Fruit fly (Drosophila melanogaster) whole organism, embryonic: ENCODE results near the gene His3.3B.

ENCODE experiments used
- CG10147 ChIP-seq: fragments of 200-800 bp; sonication (Bioruptor generic); optimal IDR thresholded peaks from 2 replicates; lab custom pipeline; 2019; ENCODE audit warnings: missing biosample characterization, mild to moderate bottlenecking, missing genetic modification characterization, moderate library complexity
- CG10462 ChIP-seq: fragments of 200-800 bp; sonication (Bioruptor generic); optimal IDR thresholded peaks from 2 replicates; lab custom pipeline; 2016; ENCODE audit warnings: missing biosample characterization, missing genetic modification characterization
- CG11456 ChIP-seq: fragments of 200-800 bp; sonication (Bioruptor generic); IDR thresholded peaks from 3 replicates; pipeline ENCODE4 v1.3.6; 2022; ENCODE audit warnings: missing biosample characterization, missing genetic modification characterization
- CG12155 ChIP-seq: fragments of 200-800 bp; sonication (Bioruptor generic); optimal IDR thresholded peaks from 3 replicates; lab custom pipeline; 2016; ENCODE audit warnings: missing biosample characterization, missing genetic modification characterization
- CG17568 ChIP-seq: fragments of 200-800 bp; sonication (Bioruptor generic); optimal IDR thresholded peaks from 2 replicates; lab custom pipeline; 2018; ENCODE audit warnings: missing biosample characterization, mild to moderate bottlenecking, missing genetic modification characterization, moderate library complexity
- CG17612 ChIP-seq: fragments of 200-800 bp; sonication (Bioruptor generic); IDR thresholded peaks from 2 replicates; pipeline ENCODE4 v1.3.6; 2022; ENCODE audit warnings: missing biosample characterization, missing genetic modification characterization
- CG17802 ChIP-seq: fragments of 200-800 bp; sonication (Bioruptor generic); optimal IDR thresholded peaks from 2 replicates; lab custom pipeline; 2018; ENCODE audit warnings: missing biosample characterization, mild to moderate bottlenecking, missing genetic modification characterization, moderate library complexity
- CG18599 ChIP-seq: fragments of 200-800 bp; sonication (Bioruptor generic); optimal IDR thresholded peaks from 3 replicates; lab custom pipeline; 2017; ENCODE audit warnings: missing biosample characterization, missing genetic modification characterization, mild to moderate bottlenecking, moderate library complexity, missing genetic modification reagents
- CG2202 ChIP-seq: fragments of 200-800 bp; sonication (Bioruptor generic); optimal IDR thresholded peaks from 2 replicates; lab custom pipeline; 2018; ENCODE audit warnings: missing biosample characterization, mild to moderate bottlenecking, missing genetic modification characterization
- CG31365 ChIP-seq: fragments of 200-800 bp; sonication (Bioruptor generic); optimal IDR thresholded peaks from 2 replicates; lab custom pipeline; 2018; ENCODE audit warnings: missing biosample characterization, mild to moderate bottlenecking, missing genetic modification characterization
- CG4360 ChIP-seq: fragments of 200-800 bp; sonication (Bioruptor generic); IDR thresholded peaks from 2 replicates; pipeline ENCODE4 v1.3.6; 2022; ENCODE audit warnings: missing biosample characterization, missing genetic modification characterization
- CG6654 ChIP-seq: fragments of 200-800 bp; sonication (Bioruptor generic); optimal IDR thresholded peaks from 2 replicates; lab custom pipeline; 2017; ENCODE audit warnings: missing biosample characterization, mild to moderate bottlenecking, missing genetic modification characterization
- CG6813 ChIP-seq: fragments of 200-800 bp; sonication (Bioruptor generic); optimal IDR thresholded peaks from 2 replicates; lab custom pipeline; 2017; ENCODE audit warnings: missing biosample characterization, missing genetic modification characterization, mild to moderate bottlenecking, moderate library complexity, missing genetic modification reagents
- CG8089 ChIP-seq: fragments of 200-800 bp; sonication (Bioruptor generic); optimal IDR thresholded peaks from 3 replicates; lab custom pipeline; 2016; ENCODE audit warnings: missing biosample characterization, missing genetic modification characterization
- CG9797 ChIP-seq: fragments of 200-800 bp; sonication (Bioruptor generic); optimal IDR thresholded peaks from 3 replicates; lab custom pipeline; 2018; ENCODE audit warnings: missing biosample characterization, mild to moderate bottlenecking, missing genetic modification characterization
- Dip2 ChIP-seq: fragments of 200-800 bp; sonication (Bioruptor generic); IDR thresholded peaks from 2 replicates; pipeline ENCODE4 v1.3.6; 2022; ENCODE audit warnings: missing biosample characterization, missing genetic modification characterization
- E2f1 ChIP-seq: fragments of 200-800 bp; sonication (Bioruptor generic); IDR thresholded peaks from 2 replicates; pipeline ENCODE4 v1.3.6; 2022; ENCODE audit warnings: missing biosample characterization, missing genetic modification characterization
- ERR ChIP-seq: fragments of 200-800 bp; sonication (Bioruptor generic); optimal IDR thresholded peaks from 2 replicates; lab custom pipeline; 2016; ENCODE audit warnings: missing biosample characterization, missing genetic modification characterization
- Eip74EF ChIP-seq, 2 experiments: fragments of 200-800 bp in 1 of 2; fragments of >200 bp in 1 of 2; sonication (Bioruptor generic) in 1 of 2; optimal IDR thresholded peaks; 2 replicates each; lab custom pipeline; 2017 to 2019; ENCODE audit warnings: missing biosample characterization in 2 of 2, missing genetic modification characterization in 2 of 2, mild to moderate bottlenecking in 1 of 2, moderate library complexity in 1 of 2
- Elba2 ChIP-seq: fragments of 200-800 bp; sonication (Bioruptor generic); optimal IDR thresholded peaks from 3 replicates; lab custom pipeline; 2016; ENCODE audit warnings: missing biosample characterization, missing genetic modification characterization
- Ets97D ChIP-seq: fragments of 200-800 bp; sonication (Bioruptor generic); optimal IDR thresholded peaks from 3 replicates; lab custom pipeline; 2016; ENCODE audit warnings: missing biosample characterization, missing genetic modification characterization
- HLH3B ChIP-seq: fragments of 200-800 bp; sonication (Bioruptor generic); IDR thresholded peaks from 2 replicates; pipeline ENCODE4 v1.3.6; 2022; ENCODE audit warnings: missing biosample characterization, missing genetic modification characterization
- HLH4C ChIP-seq: fragments of 200-800 bp; sonication (Bioruptor generic); IDR thresholded peaks from 3 replicates; pipeline ENCODE4 v1.3.6; 2022; ENCODE audit warnings: missing biosample characterization, missing genetic modification characterization; ENCODE audit not compliant: partially characterized antibody
- Hr3 ChIP-seq: fragments of 200-800 bp; sonication (Bioruptor generic); optimal IDR thresholded peaks from 3 replicates; lab custom pipeline; 2016; ENCODE audit warnings: missing biosample characterization, missing genetic modification characterization
- Hr51 ChIP-seq, 2 experiments: fragments of 200-800 bp; sonication (Bioruptor generic); optimal IDR thresholded peaks; 2 replicates in 1 of 2; 3 replicates in 1 of 2; lab custom pipeline; 2016 to 2018; ENCODE audit warnings: missing biosample characterization in 2 of 2, missing genetic modification characterization in 2 of 2, mild to moderate bottlenecking in 1 of 2, moderate library complexity in 1 of 2
- Hsf ChIP-seq: fragments of 200-800 bp; sonication (Bioruptor generic); optimal IDR thresholded peaks from 3 replicates; lab custom pipeline; 2016; ENCODE audit warnings: missing biosample characterization, missing genetic modification characterization
- Mad ChIP-seq: fragments of 200-800 bp; sonication (Bioruptor generic); optimal IDR thresholded peaks from 2 replicates; lab custom pipeline; 2016; ENCODE audit warnings: missing biosample characterization, missing genetic modification characterization
- NC2α ChIP-seq: fragments of 200-800 bp; sonication (Bioruptor generic); optimal IDR thresholded peaks from 2 replicates; lab custom pipeline; 2016; ENCODE audit warnings: missing biosample characterization, missing genetic modification characterization
- Nf-YA ChIP-seq: fragments of 200-800 bp; sonication (Bioruptor generic); IDR thresholded peaks from 2 replicates; pipeline ENCODE4 v1.3.6; 2022; ENCODE audit warnings: missing biosample characterization, missing genetic modification characterization
- PHDP ChIP-seq: fragments of 200-800 bp; sonication (Bioruptor generic); optimal IDR thresholded peaks from 3 replicates; lab custom pipeline; 2018; ENCODE audit warnings: missing biosample characterization, mild to moderate bottlenecking, missing genetic modification characterization, moderate library complexity
- Ravus ChIP-seq: fragments of 200-800 bp; sonication (Bioruptor generic); IDR thresholded peaks from 2 replicates; pipeline ENCODE4 v1.3.6; 2022; ENCODE audit warnings: missing biosample characterization, missing genetic modification characterization
- ab ChIP-seq: fragments of 200-800 bp; sonication (Bioruptor generic); optimal IDR thresholded peaks from 2 replicates; lab custom pipeline; 2016; ENCODE audit warnings: missing biosample characterization, missing genetic modification characterization
- chinmo ChIP-seq: fragments of 200-800 bp; sonication (Bioruptor generic); IDR thresholded peaks from 4 replicates; pipeline ENCODE4 v1.3.6; 2022; ENCODE audit warnings: missing biosample characterization, missing genetic modification characterization; ENCODE audit not compliant: partially characterized antibody
- corto ChIP-seq: fragments of 200-800 bp; sonication (Bioruptor generic); optimal IDR thresholded peaks from 2 replicates; lab custom pipeline; 2016; ENCODE audit warnings: missing biosample characterization, mild to moderate bottlenecking, missing genetic modification characterization, moderate library complexity
- dm ChIP-seq: fragments of 200-800 bp; sonication (Bioruptor generic); optimal IDR thresholded peaks from 3 replicates; lab custom pipeline; 2016; ENCODE audit warnings: missing biosample characterization, missing genetic modification characterization
- dmrt11E ChIP-seq: fragments of 200-800 bp; sonication (Bioruptor generic); optimal IDR thresholded peaks from 3 replicates; lab custom pipeline; 2018; ENCODE audit warnings: missing biosample characterization, mild to moderate bottlenecking, missing genetic modification characterization, moderate library complexity
- eve ChIP-seq, 2 experiments: fragments of >200 bp; optimal IDR thresholded peaks; 2 replicates each; lab custom pipeline; 2017; ENCODE audit warnings: missing biosample characterization in 2 of 2, missing genetic modification characterization in 2 of 2
- gce ChIP-seq: fragments of 200-800 bp; sonication (Bioruptor generic); IDR thresholded peaks from 3 replicates; pipeline ENCODE4 v1.3.6; 2022; ENCODE audit warnings: missing biosample characterization, missing genetic modification characterization
- gfzf ChIP-seq: fragments of 200-800 bp; sonication (Bioruptor generic); optimal IDR thresholded peaks from 2 replicates; lab custom pipeline; 2016; ENCODE audit warnings: missing biosample characterization, mild to moderate bottlenecking, missing genetic modification characterization, moderate library complexity
- gsb-n ChIP-seq: fragments of 200-800 bp; sonication (Bioruptor generic); optimal IDR thresholded peaks from 3 replicates; lab custom pipeline; 2018; ENCODE audit warnings: missing biosample characterization, mild to moderate bottlenecking, missing genetic modification characterization
- kah ChIP-seq: fragments of 200-800 bp; sonication (Bioruptor generic); optimal IDR thresholded peaks from 2 replicates; lab custom pipeline; 2018; ENCODE audit warnings: missing biosample characterization, mild to moderate bottlenecking, missing genetic modification characterization
- kni ChIP-seq: fragments of 200-800 bp; sonication (Bioruptor generic); optimal IDR thresholded peaks from 3 replicates; lab custom pipeline; 2017; ENCODE audit warnings: mild to moderate bottlenecking, missing biosample characterization, missing genetic modification reagents, missing genetic modification characterization
- org-1 ChIP-seq: fragments of 200-800 bp; sonication (Bioruptor generic); optimal IDR thresholded peaks from 2 replicates; lab custom pipeline; 2017; ENCODE audit warnings: missing biosample characterization, missing genetic modification characterization
- p53 ChIP-seq: fragments of 200-800 bp; sonication (Bioruptor generic); optimal IDR thresholded peaks from 2 replicates; lab custom pipeline; 2016; ENCODE audit warnings: missing biosample characterization, missing genetic modification characterization
- toy ChIP-seq: fragments of 200-800 bp; sonication (Bioruptor generic); IDR thresholded peaks from 2 replicates; pipeline ENCODE4 v1.3.6; 2022; ENCODE audit warnings: missing biosample characterization, missing genetic modification characterization
- trem ChIP-seq: fragments of 200-800 bp; optimal IDR thresholded peaks from 3 replicates; lab custom pipeline; 2019; ENCODE audit warnings: missing biosample characterization, mild to moderate bottlenecking, missing genetic modification characterization, moderate library complexity
- vnd ChIP-seq: fragments of 200-800 bp; sonication (Bioruptor generic); IDR thresholded peaks from 3 replicates; pipeline ENCODE4 v1.3.6; 2022; ENCODE audit warnings: missing biosample characterization, missing genetic modification characterization; ENCODE audit not compliant: partially characterized antibody
- wek ChIP-seq: fragments of 200-800 bp; sonication (Bioruptor generic); optimal IDR thresholded peaks from 3 replicates; lab custom pipeline; 2018; ENCODE audit warnings: missing biosample characterization, mild to moderate bottlenecking, missing genetic modification characterization, moderate library complexity
- zen2 ChIP-seq: fragments of 200-800 bp; sonication (Bioruptor generic); IDR thresholded peaks from 3 replicates; pipeline ENCODE4 v1.3.6; 2022; ENCODE audit warnings: missing biosample characterization, missing genetic modification characterization; ENCODE audit not compliant: partially characterized antibody
- zfh1 ChIP-seq: fragments of 200-800 bp; sonication (Bioruptor generic); IDR thresholded peaks from 3 replicates; pipeline ENCODE4 v1.3.6; 2022; ENCODE audit warnings: missing biosample characterization, missing genetic modification characterization

His3.3B gene

dm6 chrX:9141219-9141618 is 15.2 kb downstream of the His3.3B start (continued):
- peak; percentile 58 for TF ChIP-seq CG12155 (GFP tag; lab: Kevin White, UChicago)
- no peak for TF ChIP-seq vnd (GFP tag; lab: Robert Waterston, UW)
- TF ChIP-seq zen2 (GFP tag; lab: Robert Waterston, UW) = no peak
- TF ChIP-seq Ravus (GFP tag; lab: Robert Waterston, UW) = peak; percentile 55
- TF ChIP-seq Dip2 (GFP tag; lab: Robert Waterston, UW) = no peak
- peak; percentile 53 for TF ChIP-seq PHDP (tag; lab: Kevin White, UChicago)
- TF ChIP-seq CG17802 = peak; percentile 43
- TF ChIP-seq Mad (GFP tag; lab: Kevin White, UChicago) = peak; percentile 67
- TF ChIP-seq CG18599 (GFP tag; lab: Kevin White, UChicago) = peak; percentile 78
- peak; percentile 18 for TF ChIP-seq kah (GFP tag; lab: Kevin White, UChicago)
- TF ChIP-seq E2f1 (GFP tag; lab: Robert Waterston, UW) = peak; percentile 80
- TF ChIP-seq Ets97D = peak; percentile 31
- peak; percentile 8 for TF ChIP-seq ab (GFP tag; lab: Kevin White, UChicago)
- peak; percentile 71 for TF ChIP-seq CG6813 (GFP tag; lab: Kevin White, UChicago)
- TF ChIP-seq CG2202 (tag; lab: Kevin White, UChicago) = peak; percentile 38
- TF ChIP-seq CG9797 (GFP tag; lab: Kevin White, UChicago) = no peak
- TF ChIP-seq gfzf (GFP tag; lab: Kevin White, UChicago) = no peak
- TF ChIP-seq dm = peak; percentile 20
- no peak for TF ChIP-seq corto (GFP tag; lab: Kevin White, UChicago)
- TF ChIP-seq NC2α (GFP tag; lab: Kevin White, UChicago) = peak; percentile 40
- peak; percentile 47; the same call in 1 of the 2 replicates for TF ChIP-seq toy (GFP tag; lab: Robert Waterston, UW)
- TF ChIP-seq gsb-n (tag; lab: Kevin White, UChicago) = peak; percentile 60
- TF ChIP-seq dmrt11E (tag; lab: Kevin White, UChicago) = peak; percentile 79
- TF ChIP-seq Eip74EF (GFP tag; optimal IDR thresholded peaks at IDR 0.05; lab: Kevin White, UChicago) = no peak
- no peak for TF ChIP-seq CG6654 (GFP tag; lab: Kevin White, UChicago)
- no peak for TF ChIP-seq CG10147 (GFP tag; lab: Kevin White, UChicago)
- TF ChIP-seq org-1 (GFP tag; lab: Kevin White, UChicago) = no peak
- peak; percentile 17 for TF ChIP-seq ERR (GFP tag; lab: Kevin White, UChicago)
- TF ChIP-seq chinmo (GFP tag; lab: Robert Waterston, UW) = no peak
- TF ChIP-seq eve (GFP tag; optimal IDR thresholded peaks at IDR 0.05; lab: Kevin White, UChicago) = no peak
- no peak for TF ChIP-seq CG17568 (GFP tag; lab: Kevin White, UChicago)
- TF ChIP-seq p53 (GFP tag; lab: Kevin White, UChicago) = no peak
- peak; percentile 92 for TF ChIP-seq zfh1
- TF ChIP-seq kni = peak; percentile 34
- TF ChIP-seq HLH4C = no peak
- peak; percentile 58; the same call in 1 of the 2 replicates for TF ChIP-seq CG4360 (GFP tag; lab: Robert Waterston, UW)
- TF ChIP-seq CG11456 (GFP tag; lab: Robert Waterston, UW) = peak; percentile 82
- TF ChIP-seq Hsf = peak; percentile 73
- peak; percentile 68 for TF ChIP-seq CG8089 (GFP tag; lab: Kevin White, UChicago)
- TF ChIP-seq CG31365 = peak; percentile 21
- TF ChIP-seq trem = peak; percentile 31
- TF ChIP-seq CG10462 (GFP tag; lab: Kevin White, UChicago) = peak; percentile 37
- peak; percentile 88 for TF ChIP-seq HLH3B (GFP tag; lab: Robert Waterston, UW)
- TF ChIP-seq wek (GFP tag; lab: Kevin White, UChicago) = peak; percentile 80
- peak; percentile 49 for TF ChIP-seq Nf-YA (GFP tag; lab: Robert Waterston, UW)
- peak; percentile 23 to 60 for TF ChIP-seq Hr51 (GFP tag; optimal IDR thresholded peaks at IDR 0.05; lab: Kevin White, UChicago)
- peak; percentile 57; the same call in 1 of the 2 replicates for TF ChIP-seq CG17612 (GFP tag; lab: Robert Waterston, UW)
- TF ChIP-seq Elba2 (GFP tag; lab: Kevin White, UChicago) = no peak
- peak; percentile 65 for TF ChIP-seq Hr3 (GFP tag; lab: Kevin White, UChicago)
- TF ChIP-seq gce (GFP tag; lab: Robert Waterston, UW) = peak; percentile 64; the same call in 2 of the 3 replicates
